Worm (Caenorhabditis elegans) whole organism, L1 larva: ENCODE data around the gene F25A2.1.

Source experiments
- C04F5.9 ChIP-seq: sonication (generic microtip); optimal IDR thresholded peaks from 2 replicates; lab custom pipeline; 2016; ENCODE audit warnings: missing genetic modification characterization, missing compliant biosample characterization
- C16A3.4 ChIP-seq: fragments of 150-350 bp; optimal IDR thresholded peaks from 2 replicates; lab custom pipeline; 2014; ENCODE audit warnings: missing biosample characterization, missing genetic modification characterization
- alr-1 ChIP-seq: fragments of 200-800 bp; sonication (Bioruptor generic); optimal IDR thresholded peaks from 2 replicates; lab custom pipeline; 2018; ENCODE audit warnings: borderline replicate concordance, mild to moderate bottlenecking, missing genetic modification characterization, missing compliant biosample characterization
- ama-1 ChIP-seq: fragments of 150-350 bp; optimal IDR thresholded peaks from 2 replicates; lab custom pipeline; 2014
- ceh-8 ChIP-seq: fragments of 200-800 bp; sonication (Bioruptor generic); optimal IDR thresholded peaks from 2 replicates; lab custom pipeline; 2018; ENCODE audit warnings: mild to moderate bottlenecking, missing genetic modification characterization, moderate library complexity, missing compliant biosample characterization
- ceh-82 ChIP-seq, 3 experiments: fragments of 150-350 bp in 1 of 3; sonication (generic microtip) in 2 of 3; optimal IDR thresholded peaks; 2 replicates each; lab custom pipeline; 2014 to 2017; ENCODE audit warnings: missing biosample characterization in 3 of 3, missing genetic modification characterization in 3 of 3
- ceh-88 ChIP-seq: fragments of 200-800 bp; sonication (Bioruptor generic); IDR thresholded peaks from 2 replicates; pipeline ENCODE4 v1.3.6; 2022; ENCODE audit warnings: missing genetic modification characterization, missing compliant biosample characterization
- ceh-90 ChIP-seq: sonication (generic microtip); optimal IDR thresholded peaks from 2 replicates; lab custom pipeline; 2016; ENCODE audit warnings: missing genetic modification characterization, missing compliant biosample characterization
- dpl-1 ChIP-seq, 3 experiments: fragments of 150-350 bp in 2 of 3; sonication (generic microtip) in 1 of 3; optimal IDR thresholded peaks; 2 replicates each; lab custom pipeline; 2014 to 2017; ENCODE audit warnings: missing biosample characterization in 3 of 3, missing genetic modification characterization in 3 of 3, missing genetic modification reagents in 3 of 3
- dsc-1 ChIP-seq: sonication (generic microtip); optimal IDR thresholded peaks from 2 replicates; lab custom pipeline; 2016; ENCODE audit warnings: mild to moderate bottlenecking, missing genetic modification characterization, missing compliant biosample characterization
- efl-1 ChIP-seq, 4 experiments: fragments of 150-350 bp; optimal IDR thresholded peaks in 3 of 4; peaks in 1 of 4; 1 replicate in 1 of 4; 2 replicates in 3 of 4; lab custom pipeline; 2014; ENCODE audit warnings: missing biosample characterization in 2 of 4, missing genetic modification characterization in 2 of 4, missing genetic modification reagents in 2 of 4
- egl-27 ChIP-seq, 2 experiments: fragments of 150-350 bp in 1 of 2; sonication (generic microtip); optimal IDR thresholded peaks; 3 replicates each; lab custom pipeline; 2017 to 2018; ENCODE audit warnings: missing biosample characterization in 2 of 2, missing genetic modification characterization in 2 of 2, missing genetic modification reagents in 2 of 2
- fkh-8 ChIP-seq: sonication (generic microtip); optimal IDR thresholded peaks from 2 replicates; lab custom pipeline; 2016; ENCODE audit warnings: mild to moderate bottlenecking, missing genetic modification characterization, missing compliant biosample characterization
- fos-1 ChIP-seq: fragments of 150-350 bp; optimal IDR thresholded peaks from 2 replicates; lab custom pipeline; 2014; ENCODE audit warnings: missing biosample characterization, missing genetic modification characterization
- grh-1 ChIP-seq: fragments of 200-800 bp; sonication (Bioruptor generic); IDR thresholded peaks from 2 replicates; pipeline ENCODE4 v1.3.6; 2022; ENCODE audit warnings: missing genetic modification reagents, missing genetic modification characterization, missing compliant biosample characterization
- hlh-17 ChIP-seq: fragments of 200-800 bp; sonication (Bioruptor generic); optimal IDR thresholded peaks from 2 replicates; lab custom pipeline; 2018; ENCODE audit warnings: missing genetic modification characterization, mild to moderate bottlenecking, missing compliant biosample characterization, moderate library complexity, borderline replicate concordance
- jun-1 ChIP-seq: fragments of 150-350 bp; optimal IDR thresholded peaks from 2 replicates; lab custom pipeline; 2014; ENCODE audit warnings: missing biosample characterization, missing genetic modification reagents, missing genetic modification characterization
- lin-13 ChIP-seq: fragments of 150-350 bp; optimal IDR thresholded peaks from 2 replicates; lab custom pipeline; 2014; ENCODE audit warnings: missing biosample characterization, missing genetic modification reagents, missing genetic modification characterization
- lin-14 ChIP-seq: fragments of 200-800 bp; sonication (Bioruptor generic); optimal IDR thresholded peaks from 2 replicates; lab custom pipeline; 2018; ENCODE audit warnings: mild to moderate bottlenecking, missing genetic modification characterization, moderate library complexity, missing compliant biosample characterization
- lin-15B ChIP-seq: fragments of 150-350 bp; sonication (generic microtip); optimal IDR thresholded peaks from 3 replicates; lab custom pipeline; 2014; ENCODE audit warnings: missing biosample characterization, missing genetic modification characterization
- lin-35 ChIP-seq, 2 experiments: fragments of 150-350 bp; optimal IDR thresholded peaks; 2 replicates each; lab custom pipeline; 2014; ENCODE audit warnings: missing biosample characterization in 2 of 2, missing genetic modification characterization in 2 of 2, missing genetic modification reagents in 2 of 2
- lin-39 ChIP-seq: fragments of 150-350 bp; optimal IDR thresholded peaks from 2 replicates; lab custom pipeline; 2014; ENCODE audit warnings: missing biosample characterization, missing genetic modification reagents, missing genetic modification characterization
- mep-1 ChIP-seq: fragments of 150-350 bp; optimal IDR thresholded peaks from 2 replicates; lab custom pipeline; 2014; ENCODE audit warnings: missing biosample characterization, missing genetic modification characterization
- nhr-237 ChIP-seq: fragments of 150-350 bp; optimal IDR thresholded peaks from 2 replicates; lab custom pipeline; 2014; ENCODE audit warnings: missing biosample characterization, missing genetic modification characterization
- nhr-47 ChIP-seq: sonication (generic microtip); optimal IDR thresholded peaks from 2 replicates; lab custom pipeline; 2016; ENCODE audit warnings: mild to moderate bottlenecking, missing genetic modification characterization, moderate library complexity, missing compliant biosample characterization
- nhr-77 ChIP-seq: fragments of 150-350 bp; optimal IDR thresholded peaks from 2 replicates; lab custom pipeline; 2014; ENCODE audit warnings: missing biosample characterization, missing genetic modification characterization
- pax-3 ChIP-seq: fragments of 200-800 bp; sonication (Bioruptor generic); optimal IDR thresholded peaks from 2 replicates; lab custom pipeline; 2018; ENCODE audit warnings: mild to moderate bottlenecking, missing genetic modification characterization, moderate library complexity, missing compliant biosample characterization
- snpc-4 ChIP-seq: fragments of 150-350 bp; optimal IDR thresholded peaks from 2 replicates; lab custom pipeline; 2014; ENCODE audit warnings: missing biosample characterization, missing genetic modification characterization
- snu-23 ChIP-seq: sonication (generic microtip); optimal IDR thresholded peaks from 2 replicates; lab custom pipeline; 2016; ENCODE audit warnings: missing genetic modification characterization, missing compliant biosample characterization
- sox-4 ChIP-seq: sonication (generic microtip); optimal IDR thresholded peaks from 2 replicates; lab custom pipeline; 2016; ENCODE audit warnings: missing genetic modification characterization, missing compliant biosample characterization
- sptf-1 ChIP-seq: fragments of 150-350 bp; optimal IDR thresholded peaks from 2 replicates; lab custom pipeline; 2014; ENCODE audit warnings: missing biosample characterization, missing genetic modification characterization
- sup-37 ChIP-seq: fragments of 200-800 bp; sonication (Bioruptor generic); optimal IDR thresholded peaks from 2 replicates; lab custom pipeline; 2018; ENCODE audit warnings: mild to moderate bottlenecking, missing genetic modification characterization, missing compliant biosample characterization
- swsn-7 ChIP-seq: sonication (generic microtip); optimal IDR thresholded peaks from 2 replicates; lab custom pipeline; 2016; ENCODE audit warnings: missing genetic modification characterization, missing compliant biosample characterization
- tbx-2 ChIP-seq: sonication (generic microtip); optimal IDR thresholded peaks from 2 replicates; lab custom pipeline; 2016; ENCODE audit warnings: missing genetic modification characterization, missing compliant biosample characterization
- unc-86 ChIP-seq: sonication (generic microtip); optimal IDR thresholded peaks from 2 replicates; lab custom pipeline; 2016; ENCODE audit warnings: missing genetic modification characterization, missing compliant biosample characterization
- unc-98 ChIP-seq: fragments of 200-800 bp; sonication (Bioruptor generic); IDR thresholded peaks from 2 replicates; pipeline ENCODE4 v1.3.6; 2022; ENCODE audit warnings: missing genetic modification characterization, missing compliant biosample characterization
- xbp-1 ChIP-seq: sonication (generic microtip); optimal IDR thresholded peaks from 2 replicates; lab custom pipeline; 2016; ENCODE audit warnings: missing genetic modification characterization, missing compliant biosample characterization
- ztf-4 ChIP-seq: fragments of 150-350 bp; optimal IDR thresholded peaks from 2 replicates; lab custom pipeline; 2014; ENCODE audit warnings: missing biosample characterization, missing genetic modification characterization

Gene F25A2.1

DNA sequence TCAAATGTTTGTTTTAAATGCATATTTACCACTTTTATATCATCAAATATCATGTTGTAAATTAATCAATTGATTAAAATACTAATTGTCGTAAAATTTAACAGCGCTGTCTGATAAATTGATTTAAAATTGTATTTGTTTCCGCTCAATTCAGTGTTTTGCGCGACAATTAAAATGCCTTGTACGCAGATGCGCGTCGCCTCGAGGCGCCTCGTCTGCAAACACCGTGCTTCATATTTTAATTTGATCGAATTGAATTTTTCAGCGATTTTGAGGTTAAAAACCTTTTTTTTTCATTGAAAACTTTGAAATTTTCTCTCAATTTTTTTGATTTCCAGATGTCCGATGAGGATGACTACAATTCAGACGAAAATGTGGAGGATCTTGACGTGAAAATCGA is 27.6 kb downstream of the F25A2.1 start, which contains the start of gene Y50D4A.5 (continued):
- TF ChIP-seq fos-1 (no peak), lin-13 (GFP tag; lab: Kevin White, UChicago) (no peak), snu-23 (peak; percentile 36), fkh-8 (tag; lab: Kevin White, UChicago) (no peak)

DNA sequence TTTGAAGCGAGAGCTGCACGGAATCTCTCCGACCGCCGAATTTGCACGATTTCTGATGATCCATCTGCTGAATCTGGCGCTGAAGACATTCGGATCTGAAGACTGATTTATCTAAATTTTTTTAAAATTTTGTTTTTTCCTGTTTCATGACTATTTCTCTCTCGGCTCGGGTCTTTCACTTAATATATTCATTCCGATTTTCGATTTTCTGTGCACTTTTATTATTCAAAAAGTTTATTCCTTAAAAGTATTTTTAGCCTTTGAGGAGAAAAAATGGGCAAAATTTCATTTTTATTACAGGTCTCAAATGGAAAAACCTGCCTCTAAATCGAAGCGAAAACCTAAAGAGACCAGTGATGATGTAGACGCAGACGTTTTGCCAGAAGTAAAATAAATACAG is 28.2 kb downstream of the F25A2.1 start, which contains the start of gene Y50D4A.1:
Gene Y50D4A.1 (plus strand): TSS at position 301 of the 400 bp plus-strand sequence.
- TF ChIP-seq unc-98 (no peak), jun-1 (tag; lab: Kevin White, UChicago) (no peak), lin-15B (tag; lab: Kevin White, UChicago) (no peak), dpl-1 (GFP tag; optimal IDR thresholded peaks at IDR 0.05; lab: Kevin White, UChicago) (no peak), fos-1 (no peak), lin-39 (tag; lab: Kevin White, UChicago) (no peak), egl-27 (tag; optimal IDR thresholded peaks at IDR 0.05; lab: Kevin White, UChicago) (no peak), ceh-88 (GFP tag; lab: Robert Waterston, UW) (no peak)
- TF ChIP-seq, all 84 proteins: peak for 0

ce11 chrV:1220509-1220908 is 41.1 kb downstream of the F25A2.1 start, which contains the start of gene Y50D4A.10:
Y50D4A.10 (minus strand) TSS chrV:1220565.
- TF ChIP-seq snu-23 (no peak), sox-4 (no peak), ceh-82 (tag; optimal IDR thresholded peaks at IDR 0.05; lab: Kevin White, UChicago) (no peak), nhr-47 (tag; lab: Kevin White, UChicago) (no peak), efl-1 (optimal IDR thresholded peaks at IDR 0.05; lab: Kevin White, UChicago) (no peak), efl-1 (GFP tag; optimal IDR thresholded peaks at IDR 0.05 in 1 of 2; lab: Kevin White, UChicago) (peak in 1 of 2 experiments; percentile 92), jun-1 (tag; lab: Kevin White, UChicago) (no peak)

DNA sequence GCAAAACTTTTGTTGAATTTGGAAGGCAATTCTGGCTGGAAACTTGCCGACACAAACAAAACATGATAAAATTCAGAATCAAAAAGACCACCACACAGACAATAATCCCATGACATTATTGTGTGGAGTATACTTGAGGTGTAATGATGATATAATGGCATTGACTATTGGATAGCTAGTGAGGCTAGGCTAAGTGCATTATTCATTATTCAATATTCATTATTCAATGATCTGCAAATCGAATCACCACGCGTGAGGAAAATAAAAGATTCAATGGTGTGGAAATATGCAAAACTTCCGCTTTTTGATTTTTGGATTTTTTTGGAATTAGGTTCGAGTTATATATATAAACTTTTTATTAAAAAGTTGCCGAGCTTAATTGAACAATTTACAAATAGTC is 44.2 kb downstream of the F25A2.1 start:
- TF ChIP-seq ztf-4 (tag; lab: Kevin White, UChicago) (no peak), tbx-2 (no peak), lin-14 (no peak), ama-1 (lab: Kevin White, UChicago) (no peak), ceh-8 (GFP tag; lab: Kevin White, UChicago) (no peak), nhr-47 (tag; lab: Kevin White, UChicago) (no peak), C04F5.9 (tag; lab: Kevin White, UChicago) (no peak), nhr-77 (tag; lab: Kevin White, UChicago) (no peak), mep-1 (tag; lab: Kevin White, UChicago) (no peak), sptf-1 (tag; lab: Kevin White, UChicago) (no peak), xbp-1 (tag; lab: Kevin White, UChicago) (no peak), ceh-90 (no peak), jun-1 (tag; lab: Kevin White, UChicago) (no peak)

DNA sequence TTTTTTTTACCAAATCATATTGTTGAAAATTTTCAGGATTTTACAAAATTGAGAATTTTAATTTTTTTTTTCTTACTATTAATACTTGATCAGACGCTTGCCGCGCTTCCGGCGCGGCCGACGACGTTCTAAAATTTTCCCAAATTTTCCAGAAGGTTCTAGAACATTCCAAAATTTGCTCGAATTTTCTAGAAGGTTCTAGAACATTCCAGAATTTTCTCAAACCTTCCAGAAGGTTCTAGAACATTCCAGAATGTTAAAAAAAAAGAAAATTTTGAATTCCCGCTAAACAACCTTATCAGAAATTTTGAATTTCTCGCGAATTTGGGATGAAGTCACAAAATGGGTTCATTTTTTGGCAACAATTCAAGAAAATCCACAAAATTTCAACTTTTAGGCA is 46.9 kb downstream of the F25A2.1 start:
- no peak for TF ChIP-seq C16A3.4
- TF ChIP-seq ceh-8 (GFP tag; lab: Kevin White, UChicago), result no peak
- TF ChIP-seq grh-1 (GFP tag; lab: Robert Waterston, UW), result no peak
- TF ChIP-seq unc-98, result no peak
- no peak for TF ChIP-seq swsn-7 (tag; lab: Kevin White, UChicago)
- no peak for TF ChIP-seq alr-1
- no peak for TF ChIP-seq hlh-17 (GFP tag; lab: Kevin White, UChicago)
- TF ChIP-seq nhr-237 (tag; lab: Kevin White, UChicago), result no peak
- TF ChIP-seq dsc-1, result no peak
- TF ChIP-seq unc-86, result no peak
- TF ChIP-seq sox-4, result no peak
- no peak for TF ChIP-seq nhr-47 (tag; lab: Kevin White, UChicago)
- TF ChIP-seq sup-37, result no peak
- TF ChIP-seq C04F5.9 (tag; lab: Kevin White, UChicago), result no peak
- TF ChIP-seq pax-3 (tag; lab: Kevin White, UChicago), result no peak
- no peak for TF ChIP-seq lin-35 (GFP tag; optimal IDR thresholded peaks at IDR 0.05; lab: Kevin White, UChicago)
- no peak for TF ChIP-seq snpc-4 (tag; lab: Kevin White, UChicago)
